Worm (Caenorhabditis elegans) whole organism, young adult: Measurements from ENCODE around the gene Y53C12A.7.
A peak's percentile ranks its signal among the peaks of the same experiment; 100 is the strongest.

Source experiments
- C06A6.2 ChIP-seq: fragments of 200-800 bp; sonication (Bioruptor generic); conservative IDR thresholded peaks from 2 replicates; pipeline ENCODE4 v1.3.6; 2022; ENCODE audit warnings: missing genetic modification characterization, missing compliant biosample characterization
- D2030.7 ChIP-seq: fragments of 200-800 bp; sonication (Bioruptor generic); IDR thresholded peaks from 2 replicates; pipeline ENCODE4 v1.3.6; 2022; ENCODE audit warnings: missing genetic modification reagents, missing genetic modification characterization, missing compliant biosample characterization
- F23B12.7 ChIP-seq: sonication (generic microtip); optimal IDR thresholded peaks from 2 replicates; lab custom pipeline; 2017; ENCODE audit warnings: missing genetic modification characterization, mild to moderate bottlenecking, missing compliant biosample characterization, antibody characterized with exemption, moderate library complexity; ENCODE audit not compliant: insufficient read depth
- F49E8.2 ChIP-seq: sonication (generic microtip); optimal IDR thresholded peaks from 3 replicates; lab custom pipeline; 2017; ENCODE audit warnings: missing genetic modification characterization, mild to moderate bottlenecking, missing compliant biosample characterization, antibody characterized with exemption, moderate library complexity; ENCODE audit not compliant: insufficient read depth
- F55B11.4 ChIP-seq: sonication (generic microtip); optimal IDR thresholded peaks from 2 replicates; lab custom pipeline; 2016; ENCODE audit warnings: missing compliant biosample characterization, missing genetic modification characterization, borderline replicate concordance; ENCODE audit not compliant: insufficient read depth
- T26A5.8 ChIP-seq: sonication (generic microtip); optimal IDR thresholded peaks from 2 replicates; lab custom pipeline; 2016; ENCODE audit warnings: missing genetic modification characterization, missing compliant biosample characterization
- Y53G8AR.9 ChIP-seq: fragments of 200-800 bp; sonication (Bioruptor generic); conservative IDR thresholded peaks from 2 replicates; pipeline ENCODE4 v1.3.6; 2022; ENCODE audit warnings: missing genetic modification reagents, missing genetic modification characterization, missing compliant biosample characterization
- Y79H2A.3 ChIP-seq: fragments of 200-800 bp; sonication (Bioruptor generic); conservative IDR thresholded peaks from 2 replicates; pipeline ENCODE4 v1.3.6; 2022; ENCODE audit warnings: missing genetic modification reagents, missing genetic modification characterization, missing compliant biosample characterization
- ama-1 ChIP-seq, 3 experiments: fragments of 150-350 bp in 1 of 3; sonication (generic microtip) in 2 of 3; optimal IDR thresholded peaks; 2 replicates each; lab custom pipeline; 2014 to 2018; ENCODE audit warnings: missing biosample characterization in 2 of 3, missing genetic modification characterization in 2 of 3, missing genetic modification reagents in 2 of 3
- atf-7 ChIP-seq: sonication (generic microtip); optimal IDR thresholded peaks from 2 replicates; lab custom pipeline; 2017; ENCODE audit warnings: mild to moderate bottlenecking, missing genetic modification characterization, missing compliant biosample characterization
- athp-1 ChIP-seq: sonication (generic microtip); optimal IDR thresholded peaks from 2 replicates; lab custom pipeline; 2017; ENCODE audit warnings: mild to moderate bottlenecking, missing genetic modification characterization, missing compliant biosample characterization
- attf-3 ChIP-seq: fragments of 200-800 bp; sonication (Bioruptor generic); conservative IDR thresholded peaks from 2 replicates; pipeline ENCODE4 v1.3.6; 2022; ENCODE audit warnings: missing genetic modification reagents, missing genetic modification characterization, missing compliant biosample characterization
- ceh-27 ChIP-seq: fragments of 200-800 bp; sonication (Bioruptor generic); optimal IDR thresholded peaks from 2 replicates; lab custom pipeline; 2018; ENCODE audit warnings: mild to moderate bottlenecking, missing genetic modification characterization, moderate library complexity, missing compliant biosample characterization
- dpl-1 ChIP-seq: fragments of 150-350 bp; optimal IDR thresholded peaks from 2 replicates; lab custom pipeline; 2014; ENCODE audit warnings: missing biosample characterization, missing genetic modification reagents, missing genetic modification characterization
- efl-1 ChIP-seq: fragments of 150-350 bp; optimal IDR thresholded peaks from 2 replicates; lab custom pipeline; 2014; ENCODE audit warnings: missing biosample characterization, missing genetic modification reagents, missing genetic modification characterization
- egrh-3 ChIP-seq: fragments of 200-800 bp; sonication (Bioruptor generic); IDR thresholded peaks from 2 replicates; pipeline ENCODE4 v1.3.6; 2022; ENCODE audit warnings: missing genetic modification reagents, missing genetic modification characterization, missing compliant biosample characterization
- hmg-1.2 ChIP-seq: fragments of 200-800 bp; sonication (Bioruptor generic); IDR thresholded peaks from 2 replicates; pipeline ENCODE4 v1.3.6; 2022; ENCODE audit warnings: missing genetic modification reagents, missing genetic modification characterization, missing compliant biosample characterization
- lin-26 ChIP-seq: fragments of 200-800 bp; sonication (Bioruptor generic); IDR thresholded peaks from 2 replicates; pipeline ENCODE4 v1.3.6; 2022; ENCODE audit warnings: missing genetic modification reagents, missing genetic modification characterization, missing compliant biosample characterization
- lin-35 ChIP-seq, 3 experiments: fragments of 150-350 bp in 2 of 3; sonication (generic microtip) in 1 of 3; optimal IDR thresholded peaks; 2 replicates each; lab custom pipeline; 2014 to 2018; ENCODE audit warnings: missing biosample characterization in 3 of 3, missing genetic modification characterization in 3 of 3, missing genetic modification reagents in 3 of 3
- lin-54 ChIP-seq: fragments of 200-800 bp; sonication (Bioruptor generic); optimal IDR thresholded peaks from 2 replicates; lab custom pipeline; 2018; ENCODE audit warnings: mild to moderate bottlenecking, missing genetic modification characterization, missing compliant biosample characterization
- lir-1 ChIP-seq: fragments of 200-800 bp; sonication (Bioruptor generic); conservative IDR thresholded peaks from 2 replicates; pipeline ENCODE4 v1.3.6; 2022; ENCODE audit warnings: missing genetic modification reagents, missing genetic modification characterization, missing compliant biosample characterization
- lsy-27 ChIP-seq: sonication (generic microtip); optimal IDR thresholded peaks from 2 replicates; lab custom pipeline; 2017; ENCODE audit warnings: missing genetic modification characterization, mild to moderate bottlenecking, missing compliant biosample characterization, antibody characterized with exemption, missing genotype, borderline replicate concordance; ENCODE audit not compliant: insufficient read depth
- madf-10 ChIP-seq: sonication (generic microtip); optimal IDR thresholded peaks from 2 replicates; lab custom pipeline; 2016; ENCODE audit warnings: mild to moderate bottlenecking, missing genetic modification characterization, missing compliant biosample characterization
- mcd-1 ChIP-seq: fragments of 200-800 bp; sonication (Bioruptor generic); IDR thresholded peaks from 2 replicates; pipeline ENCODE4 v1.3.6; 2022; ENCODE audit warnings: missing genetic modification reagents, missing genetic modification characterization, missing compliant biosample characterization
- mel-28 ChIP-seq: sonication (generic microtip); optimal IDR thresholded peaks from 2 replicates; lab custom pipeline; 2016; ENCODE audit warnings: borderline replicate concordance, mild to moderate bottlenecking, missing genetic modification characterization, missing compliant biosample characterization
- nfya-2 ChIP-seq: fragments of 200-800 bp; sonication (Bioruptor generic); IDR thresholded peaks from 2 replicates; pipeline ENCODE4 v1.3.6; 2022; ENCODE audit warnings: missing genetic modification reagents, missing genetic modification characterization, missing compliant biosample characterization
- nfyb-1 ChIP-seq: fragments of 200-800 bp; sonication (Bioruptor generic); IDR thresholded peaks from 2 replicates; pipeline ENCODE4 v1.3.6; 2022; ENCODE audit warnings: missing genetic modification reagents, missing genetic modification characterization, missing compliant biosample characterization
- nhr-27 ChIP-seq: fragments of 200-800 bp; sonication (Bioruptor generic); optimal IDR thresholded peaks from 2 replicates; lab custom pipeline; 2018; ENCODE audit warnings: mild to moderate bottlenecking, missing genetic modification characterization, moderate library complexity, missing compliant biosample characterization
- nhr-80 ChIP-seq: sonication (generic microtip); optimal IDR thresholded peaks from 2 replicates; lab custom pipeline; 2016; ENCODE audit warnings: missing genetic modification characterization, missing compliant biosample characterization
- nhr-90 ChIP-seq: sonication (generic microtip); optimal IDR thresholded peaks from 2 replicates; lab custom pipeline; 2016; ENCODE audit warnings: missing genotype, mild to moderate bottlenecking, missing genetic modification characterization, missing compliant biosample characterization
- rec-8 ChIP-seq, 2 experiments: sonication (generic microtip); optimal IDR thresholded peaks; 2 replicates each; lab custom pipeline; 2016; ENCODE audit warnings: mild to moderate bottlenecking in 2 of 2, missing genetic modification characterization in 2 of 2, missing genetic modification reagents in 2 of 2, missing genotype in 2 of 2, missing biosample characterization in 1 of 2, missing compliant biosample characterization in 1 of 2, moderate library complexity in 1 of 2
- sdz-38 ChIP-seq: sonication (generic microtip); optimal IDR thresholded peaks from 2 replicates; lab custom pipeline; 2016; ENCODE audit warnings: missing genotype, missing genetic modification characterization, missing compliant biosample characterization
- sea-2 ChIP-seq: fragments of 200-800 bp; sonication (Bioruptor generic); IDR thresholded peaks from 2 replicates; pipeline ENCODE4 v1.3.6; 2022; ENCODE audit warnings: missing genetic modification characterization, missing compliant biosample characterization
- snpc-1.3 ChIP-seq: sonication (generic microtip); optimal IDR thresholded peaks from 2 replicates; lab custom pipeline; 2017; ENCODE audit warnings: missing genetic modification characterization, mild to moderate bottlenecking, missing compliant biosample characterization, antibody characterized with exemption, moderate library complexity, missing genotype, missing genetic modification reagents; ENCODE audit not compliant: insufficient read depth
- snpc-3.4 ChIP-seq: sonication (generic microtip); optimal IDR thresholded peaks from 2 replicates; lab custom pipeline; 2017; ENCODE audit warnings: missing genetic modification characterization, mild to moderate bottlenecking, missing compliant biosample characterization, antibody characterized with exemption, moderate library complexity, missing genotype, missing genetic modification reagents
- xnd-1 ChIP-seq: sonication (generic microtip); optimal IDR thresholded peaks from 2 replicates; lab custom pipeline; 2016; ENCODE audit warnings: missing genotype, missing genetic modification reagents, missing genetic modification characterization, missing compliant biosample characterization
- ztf-25 ChIP-seq: fragments of 200-800 bp; sonication (Bioruptor generic); IDR thresholded peaks from 2 replicates; pipeline ENCODE4 v1.3.6; 2022; ENCODE audit warnings: missing genetic modification reagents, missing genetic modification characterization, missing compliant biosample characterization
- ztf-26 ChIP-seq: sonication (generic microtip); optimal IDR thresholded peaks from 2 replicates; lab custom pipeline; 2017; ENCODE audit warnings: missing genetic modification characterization, missing compliant biosample characterization
- ztf-3 ChIP-seq: fragments of 200-800 bp; sonication (Bioruptor generic); optimal IDR thresholded peaks from 2 replicates; lab custom pipeline; 2018; ENCODE audit warnings: mild to moderate bottlenecking, missing genetic modification characterization, missing compliant biosample characterization
- ztf-6 ChIP-seq: fragments of 200-800 bp; sonication (Bioruptor generic); IDR thresholded peaks from 2 replicates; pipeline ENCODE4 v1.3.6; 2022; ENCODE audit warnings: missing genetic modification reagents, missing genetic modification characterization, missing compliant biosample characterization

Y53C12A.7 gene

DNA sequence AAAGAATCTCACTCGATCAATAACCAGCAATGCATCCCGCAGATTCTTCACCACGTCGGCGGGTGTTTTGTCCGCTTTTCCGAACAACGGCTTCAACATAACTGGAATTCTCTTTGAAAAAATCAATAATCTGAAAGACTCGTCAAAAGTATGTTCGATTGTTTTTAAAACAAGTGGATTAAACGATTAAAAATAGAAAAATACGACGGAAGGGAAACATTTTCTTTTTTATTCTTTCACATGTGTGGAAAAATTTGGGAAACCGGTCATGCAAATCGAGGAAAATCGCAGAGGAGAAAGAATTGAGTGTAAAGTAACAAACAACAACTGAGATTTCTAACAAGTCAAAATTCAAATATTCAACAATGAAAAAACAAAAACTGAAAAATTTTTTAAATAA is 3.3 kb downstream of the Y53C12A.7 start, which contains the start of gene mop-25.2:
Gene mop-25.2 (minus strand): TSS at position 101 of the 400 bp plus-strand sequence.
- no peak for TF ChIP-seq xnd-1 (tag; lab: Kevin White, UChicago)
- no peak for TF ChIP-seq ama-1 (optimal IDR thresholded peaks at IDR 0.05; lab: Kevin White, UChicago)
- TF ChIP-seq ama-1 (GFP tag; optimal IDR thresholded peaks at IDR 0.05; lab: Kevin White, UChicago): peak in 1 of 2 experiments; percentile 10

- TF ChIP-seq sea-2 (GFP tag; lab: Robert Waterston, UW) (no peak), ama-1 (optimal IDR thresholded peaks at IDR 0.05; lab: Kevin White, UChicago) (no peak), ama-1 (GFP tag; optimal IDR thresholded peaks at IDR 0.05; lab: Kevin White, UChicago) (peak in 1 of 2 experiments; percentile 10)
These were observed 4.4 kb downstream of the Y53C12A.7 start, which contains the start of gene Y53C12A.10 for ce11 chrII:9704746-9705145. TSS of gene Y53C12A.10 (minus strand) at chrII:9704846.

DNA sequence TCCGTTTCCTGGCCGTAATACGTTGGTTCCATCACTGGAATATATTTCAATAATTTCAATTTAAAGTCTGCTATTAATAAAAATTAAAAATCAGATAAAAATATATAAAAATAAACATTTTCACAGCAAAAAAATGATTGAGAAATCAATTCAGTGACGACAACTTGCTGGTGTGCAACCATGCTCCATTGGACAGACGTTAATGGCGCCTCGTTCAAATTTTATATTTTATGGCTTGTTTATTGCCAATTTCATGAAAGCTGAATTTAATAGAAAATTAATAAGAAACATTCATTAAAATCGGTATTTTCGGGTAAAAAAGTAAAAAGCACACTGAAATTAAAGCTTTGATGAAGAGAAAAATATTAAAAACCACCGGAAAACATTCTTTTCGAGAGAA is 5.9 kb downstream of the Y53C12A.7 start, which contains the start of gene Y53C12A.3:
Gene Y53C12A.3 (minus strand): TSS at position 34 of the 400 bp plus-strand sequence.
- no peak for TF ChIP-seq F49E8.2
- peak; percentile 79 for TF ChIP-seq lin-54 (GFP tag; lab: Kevin White, UChicago)
- no peak for TF ChIP-seq nhr-27 (tag; lab: Kevin White, UChicago)
- TF ChIP-seq mcd-1 (GFP tag; lab: Robert Waterston, UW): peak; percentile 78
- TF ChIP-seq dpl-1 (GFP tag; lab: Kevin White, UChicago): peak; percentile 8
- no peak for TF ChIP-seq ceh-27 (GFP tag; lab: Kevin White, UChicago)
- TF ChIP-seq atf-7 (tag; lab: Kevin White, UChicago): no peak
- peak; percentile 32 for TF ChIP-seq F23B12.7 (tag; lab: Kevin White, UChicago)
- TF ChIP-seq efl-1 (GFP tag; lab: Kevin White, UChicago): peak; percentile 43
- TF ChIP-seq Y53G8AR.9 (GFP tag; lab: Robert Waterston, UW): no peak
- TF ChIP-seq Y79H2A.3 (GFP tag; lab: Robert Waterston, UW): no peak
- TF ChIP-seq lin-35 (GFP tag; optimal IDR thresholded peaks at IDR 0.05; lab: Kevin White, UChicago): peak in 1 of 3 experiments; percentile 72

- TF ChIP-seq lir-1 (GFP tag; lab: Robert Waterston, UW) (no peak), ztf-25 (GFP tag; lab: Robert Waterston, UW) (no peak), egrh-3 (no peak), ama-1 (optimal IDR thresholded peaks at IDR 0.05; lab: Kevin White, UChicago) (no peak), ama-1 (GFP tag; optimal IDR thresholded peaks at IDR 0.05; lab: Kevin White, UChicago) (no peak), C06A6.2 (GFP tag; lab: Robert Waterston, UW) (no peak), T26A5.8 (tag; lab: Kevin White, UChicago) (no peak), madf-10 (no peak), ztf-6 (no peak), lin-26 (no peak), mel-28 (tag; lab: Kevin White, UChicago) (no peak), snpc-3.4 (tag; lab: Kevin White, UChicago) (no peak), xnd-1 (tag; lab: Kevin White, UChicago) (no peak), nhr-90 (no peak), hmg-1.2 (GFP tag; lab: Robert Waterston, UW) (no peak), lin-35 (GFP tag; optimal IDR thresholded peaks at IDR 0.05; lab: Kevin White, UChicago) (no peak)
- TF ChIP-seq, all 124 proteins: peak for 0
These were observed 8.5 kb downstream of the Y53C12A.7 start, which contains the start of gene glt-5 for ce11 chrII:9708835-9709299. TSS of gene glt-5 (minus strand) at chrII:9708885.

DNA sequence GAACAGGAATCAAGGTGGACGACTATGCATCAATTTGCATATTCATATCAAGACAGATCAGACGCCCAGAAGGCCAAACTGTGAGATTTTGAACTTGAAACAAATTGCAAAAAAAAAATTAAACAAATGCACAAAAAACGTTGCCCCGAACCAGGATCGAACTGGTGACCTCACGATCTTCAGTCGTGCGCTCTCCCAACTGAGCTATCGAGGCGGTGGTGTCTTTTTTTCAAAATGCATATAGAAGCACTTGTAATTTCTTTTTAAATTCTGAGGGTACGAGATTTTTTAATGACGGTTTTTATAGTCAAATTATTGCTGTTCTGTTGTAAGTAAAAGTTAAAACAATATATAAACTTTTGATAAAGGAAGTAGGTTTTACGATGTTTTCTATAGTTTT is 12.7 kb downstream of the Y53C12A.7 start:
- TF ChIP-seq sdz-38: no peak
- TF ChIP-seq nfya-2 (GFP tag; lab: Robert Waterston, UW): no peak
- TF ChIP-seq D2030.7 (GFP tag; lab: Robert Waterston, UW): peak; percentile 59
- peak; percentile 33 for TF ChIP-seq snpc-1.3 (tag; lab: Kevin White, UChicago)
- no peak for TF ChIP-seq F55B11.4 (tag; lab: Kevin White, UChicago)
- TF ChIP-seq attf-3 (GFP tag; lab: Robert Waterston, UW): no peak
- no peak for TF ChIP-seq ztf-3 (GFP tag; lab: Kevin White, UChicago)
- TF ChIP-seq ztf-26 (tag; lab: Kevin White, UChicago): no peak
- TF ChIP-seq athp-1: peak; percentile 25
- no peak for TF ChIP-seq nfyb-1 (GFP tag; lab: Robert Waterston, UW)
- peak in 1 of 2 experiments; percentile 39 for TF ChIP-seq rec-8 (tag; optimal IDR thresholded peaks at IDR 0.05; lab: Kevin White, UChicago)
- peak; percentile 4 for TF ChIP-seq nhr-80 (tag; lab: Kevin White, UChicago)
- peak; percentile 44 for TF ChIP-seq lsy-27 (tag; lab: Kevin White, UChicago)
